Worm (Caenorhabditis elegans) whole organism, L3 larva: ENCODE data around the gene W01B6.6.

Source experiments
- aly-2 ChIP-seq: fragments of 150-350 bp; optimal IDR thresholded peaks from 2 replicates; lab custom pipeline; 2014; ENCODE audit warnings: missing biosample characterization, missing genetic modification characterization
- ama-1 ChIP-seq: fragments of 150-350 bp; optimal IDR thresholded peaks from 2 replicates; lab custom pipeline; 2018
- ceh-28 ChIP-seq: fragments of 150-350 bp; optimal IDR thresholded peaks from 2 replicates; lab custom pipeline; 2014; ENCODE audit warnings: missing biosample characterization, missing genetic modification reagents, missing genetic modification characterization
- ceh-9 ChIP-seq: sonication (generic microtip); optimal IDR thresholded peaks from 2 replicates; lab custom pipeline; 2018; ENCODE audit warnings: missing biosample characterization, missing genetic modification characterization
- daf-12 ChIP-seq: fragments of 150-350 bp; optimal IDR thresholded peaks from 2 replicates; lab custom pipeline; 2014; ENCODE audit warnings: missing biosample characterization, missing genetic modification reagents, missing genetic modification characterization
- egl-27 ChIP-seq: sonication (generic microtip); optimal IDR thresholded peaks from 4 replicates; lab custom pipeline; 2017; ENCODE audit warnings: missing biosample characterization, missing genetic modification reagents, missing genetic modification characterization
- egl-5 ChIP-seq: fragments of 150-350 bp; optimal IDR thresholded peaks from 2 replicates; lab custom pipeline; 2017; ENCODE audit warnings: missing biosample characterization, missing genetic modification reagents, missing genetic modification characterization, inconsistent platforms
- elt-1 ChIP-seq: fragments of 150-350 bp; optimal IDR thresholded peaks from 2 replicates; lab custom pipeline; 2014; ENCODE audit warnings: missing biosample characterization, missing genetic modification characterization
- elt-2 ChIP-seq: sonication (generic microtip); optimal IDR thresholded peaks from 2 replicates; lab custom pipeline; 2016; ENCODE audit warnings: missing genetic modification reagents, mild to moderate bottlenecking, missing genetic modification characterization, missing compliant biosample characterization
- elt-3 ChIP-seq, 3 experiments: fragments of 150-350 bp in 1 of 3; sonication (generic microtip) in 2 of 3; optimal IDR thresholded peaks; 2 replicates in 2 of 3; 4 replicates in 1 of 3; lab custom pipeline; 2014 to 2017; ENCODE audit warnings: missing biosample characterization in 3 of 3, missing genetic modification characterization in 3 of 3
- eor-1 ChIP-seq, 2 experiments: fragments of 150-350 bp; optimal IDR thresholded peaks; 2 replicates each; lab custom pipeline; 2014 to 2018; ENCODE audit warnings: missing biosample characterization in 2 of 2, missing genetic modification characterization in 2 of 2
- fkh-10 ChIP-seq: sonication (generic microtip); optimal IDR thresholded peaks from 2 replicates; lab custom pipeline; 2017; ENCODE audit warnings: missing biosample characterization, missing genetic modification reagents, missing genetic modification characterization
- fos-1 ChIP-seq: fragments of 150-350 bp; optimal IDR thresholded peaks from 2 replicates; lab custom pipeline; 2014; ENCODE audit warnings: missing biosample characterization, missing genetic modification characterization
- hmg-11 ChIP-seq: sonication (generic microtip); optimal IDR thresholded peaks from 2 replicates; lab custom pipeline; 2016; ENCODE audit warnings: missing genetic modification characterization, missing compliant biosample characterization
- jun-1 ChIP-seq: fragments of 150-350 bp; optimal IDR thresholded peaks from 2 replicates; lab custom pipeline; 2014; ENCODE audit warnings: missing biosample characterization, missing genetic modification reagents, missing genetic modification characterization
- lin-39 ChIP-seq: fragments of 150-350 bp; optimal IDR thresholded peaks from 2 replicates; lab custom pipeline; 2018; ENCODE audit warnings: missing biosample characterization, missing genetic modification reagents, missing genetic modification characterization
- lsy-12 ChIP-seq: sonication (generic microtip); optimal IDR thresholded peaks from 2 replicates; lab custom pipeline; 2016; ENCODE audit warnings: mild to moderate bottlenecking, missing genetic modification characterization, missing compliant biosample characterization
- mdl-1 ChIP-seq: fragments of 150-350 bp; optimal IDR thresholded peaks from 2 replicates; lab custom pipeline; 2014; ENCODE audit warnings: missing biosample characterization, missing genetic modification characterization
- mml-1 ChIP-seq: fragments of 150-350 bp; sonication (generic microtip); optimal IDR thresholded peaks from 3 replicates; lab custom pipeline; 2014; ENCODE audit warnings: missing biosample characterization, missing genetic modification characterization
- nfya-1 ChIP-seq: sonication (generic microtip); optimal IDR thresholded peaks from 2 replicates; lab custom pipeline; 2017; ENCODE audit warnings: missing genetic modification characterization, mild to moderate bottlenecking, missing compliant biosample characterization, antibody characterized with exemption, moderate library complexity; ENCODE audit not compliant: insufficient read depth
- nhr-11 ChIP-seq: fragments of 150-350 bp; optimal IDR thresholded peaks from 2 replicates; lab custom pipeline; 2014; ENCODE audit warnings: missing biosample characterization, missing genetic modification characterization
- nhr-12 ChIP-seq: fragments of 150-350 bp; optimal IDR thresholded peaks from 2 replicates; lab custom pipeline; 2014; ENCODE audit warnings: missing biosample characterization, missing genetic modification characterization
- nhr-23 ChIP-seq: fragments of 150-350 bp; optimal IDR thresholded peaks from 2 replicates; lab custom pipeline; 2014; ENCODE audit warnings: missing biosample characterization, missing genetic modification reagents, missing genetic modification characterization
- nhr-237 ChIP-seq: fragments of 150-350 bp; optimal IDR thresholded peaks from 2 replicates; lab custom pipeline; 2014; ENCODE audit warnings: missing biosample characterization, missing genetic modification characterization
- nhr-25 ChIP-seq: sonication (generic microtip); optimal IDR thresholded peaks from 2 replicates; lab custom pipeline; 2017; ENCODE audit warnings: missing biosample characterization, missing genetic modification characterization
- nhr-28 ChIP-seq: fragments of 150-350 bp; optimal IDR thresholded peaks from 2 replicates; lab custom pipeline; 2014; ENCODE audit warnings: missing biosample characterization, missing genetic modification characterization
- nhr-67 ChIP-seq: fragments of 150-350 bp; optimal IDR thresholded peaks from 2 replicates; lab custom pipeline; 2014; ENCODE audit warnings: missing biosample characterization, missing genetic modification characterization
- nhr-76 ChIP-seq: fragments of 150-350 bp; sonication (generic microtip); optimal IDR thresholded peaks from 5 replicates; lab custom pipeline; 2014; ENCODE audit warnings: missing biosample characterization, missing genetic modification characterization
- nhr-77 ChIP-seq: fragments of 150-350 bp; optimal IDR thresholded peaks from 2 replicates; lab custom pipeline; 2014; ENCODE audit warnings: missing biosample characterization, missing genetic modification characterization
- pha-4 ChIP-seq: fragments of 150-350 bp; optimal IDR thresholded peaks from 2 replicates; lab custom pipeline; 2014; ENCODE audit warnings: missing biosample characterization, missing genetic modification reagents, missing genetic modification characterization
- pqm-1 ChIP-seq: fragments of 150-350 bp; optimal IDR thresholded peaks from 2 replicates; lab custom pipeline; 2017; ENCODE audit warnings: missing biosample characterization, missing genetic modification characterization, inconsistent platforms
- sea-2 ChIP-seq: fragments of 150-350 bp; sonication (generic microtip); optimal IDR thresholded peaks from 4 replicates; lab custom pipeline; 2014; ENCODE audit warnings: missing biosample characterization, missing genetic modification reagents, missing genetic modification characterization
- skn-1 ChIP-seq: fragments of 150-350 bp; optimal IDR thresholded peaks from 2 replicates; lab custom pipeline; 2014; ENCODE audit warnings: missing biosample characterization, missing genetic modification characterization
- snpc-4 ChIP-seq: fragments of 150-350 bp; optimal IDR thresholded peaks from 2 replicates; lab custom pipeline; 2014; ENCODE audit warnings: missing biosample characterization, missing genetic modification characterization
- tbx-2 ChIP-seq: sonication (generic microtip); optimal IDR thresholded peaks from 2 replicates; lab custom pipeline; 2016; ENCODE audit warnings: mild to moderate bottlenecking, missing genetic modification characterization, missing compliant biosample characterization
- unc-39 ChIP-seq: sonication (generic microtip); optimal IDR thresholded peaks from 4 replicates; lab custom pipeline; 2017; ENCODE audit warnings: missing biosample characterization, missing genetic modification characterization
- unc-62 ChIP-seq: fragments of 150-350 bp; sonication (generic microtip); optimal IDR thresholded peaks from 4 replicates; lab custom pipeline; 2014; ENCODE audit warnings: missing biosample characterization, missing genetic modification reagents, missing genetic modification characterization
- zag-1 ChIP-seq: fragments of 150-350 bp; optimal IDR thresholded peaks from 2 replicates; lab custom pipeline; 2014; ENCODE audit warnings: missing biosample characterization, missing genetic modification characterization
- ztf-11 ChIP-seq: fragments of 150-350 bp; optimal IDR thresholded peaks from 2 replicates; lab custom pipeline; 2014; ENCODE audit warnings: missing biosample characterization, missing genetic modification characterization
- ztf-4 ChIP-seq: fragments of 150-350 bp; optimal IDR thresholded peaks from 2 replicates; lab custom pipeline; 2014; ENCODE audit warnings: missing biosample characterization, missing genetic modification characterization

W01B6.6 gene

DNA sequence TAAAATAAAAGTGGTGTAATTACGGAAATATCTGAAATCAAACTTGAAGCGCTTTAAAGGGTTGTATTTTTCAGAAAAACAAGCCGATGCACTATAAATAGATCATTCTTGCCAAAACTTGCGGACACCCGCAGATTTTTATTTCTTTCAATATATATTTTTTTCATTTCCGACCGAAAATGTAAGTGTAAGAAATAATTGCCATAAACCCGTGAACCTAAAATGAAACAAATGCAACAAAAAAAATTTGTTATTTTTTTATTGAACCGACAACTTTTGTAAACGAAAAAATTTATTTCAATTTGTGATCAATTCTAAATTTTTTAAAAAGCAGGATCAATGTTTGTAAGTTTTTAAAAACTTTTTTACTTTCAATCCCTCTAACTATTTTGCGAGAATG lies at the start of gene W01B6.6:
Gene W01B6.6 (plus strand): TSS at position 301 of the 400 bp plus-strand sequence.
- TF ChIP-seq egl-27 (tag; lab: Kevin White, UChicago) = no peak
- TF ChIP-seq elt-1 (tag; lab: Kevin White, UChicago) = no peak
- no peak for TF ChIP-seq sea-2
- no peak for TF ChIP-seq fkh-10
- TF ChIP-seq mdl-1 (tag; lab: Kevin White, UChicago) = no peak
- TF ChIP-seq nhr-23 (tag; lab: Kevin White, UChicago) = no peak

DNA sequence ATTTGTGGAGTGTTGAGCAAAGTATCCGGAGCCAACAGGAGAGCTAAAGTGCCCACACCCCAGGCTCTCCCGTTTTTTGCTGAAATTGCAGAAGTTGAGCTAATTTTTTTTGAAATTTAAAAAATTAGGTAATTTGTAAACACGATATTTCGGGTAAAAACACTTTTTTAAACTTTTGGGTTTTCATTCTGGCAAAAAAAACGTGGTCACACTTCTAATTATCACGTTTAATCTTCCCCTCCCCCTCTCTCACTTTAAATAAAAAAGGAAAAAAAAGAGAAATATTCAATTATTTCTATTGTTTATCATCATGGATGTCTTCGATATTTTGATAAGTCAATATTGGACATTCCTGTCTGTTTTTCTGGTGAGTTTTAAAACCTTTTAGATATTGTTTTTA lies 47.9 kb upstream of the W01B6.6 start, which contains the start of gene F44D12.6:
Gene F44D12.6 (plus strand): TSS at position 301 of the 400 bp plus-strand sequence.
- TF ChIP-seq zag-1 (tag; lab: Kevin White, UChicago) (no peak), ceh-9 (tag; lab: Kevin White, UChicago) (no peak), elt-2 (tag; lab: Kevin White, UChicago) (no peak), daf-12 (tag; lab: Kevin White, UChicago) (no peak), skn-1 (tag; lab: Kevin White, UChicago) (no peak), pqm-1 (tag; lab: Kevin White, UChicago) (no peak), jun-1 (tag; lab: Kevin White, UChicago) (no peak), nhr-11 (no peak), nhr-77 (no peak), tbx-2 (tag; lab: Kevin White, UChicago) (no peak), nhr-25 (tag; lab: Kevin White, UChicago) (no peak), lin-39 (no peak)

DNA sequence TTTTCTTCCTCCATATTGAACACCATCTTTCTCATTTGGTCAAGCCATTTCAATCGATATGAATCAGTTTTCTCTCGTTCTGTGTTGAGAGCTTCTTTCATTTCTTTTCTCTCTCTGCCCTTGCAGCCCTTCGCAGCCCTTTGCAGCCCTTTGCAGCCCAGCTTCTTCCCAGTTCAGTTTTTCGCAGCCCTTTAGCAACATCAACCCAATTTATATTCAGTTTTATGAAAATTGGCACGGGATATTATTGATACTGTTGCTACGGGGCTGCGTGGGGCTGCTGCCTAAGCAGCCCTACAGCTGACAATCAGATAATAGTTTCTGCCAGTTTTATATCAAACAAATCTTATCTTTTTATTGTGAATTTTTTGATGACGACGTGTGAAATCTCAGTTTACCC lies 44.0 kb upstream of the W01B6.6 start, which contains the start of gene F44D12.10:
Gene F44D12.10 (minus strand): TSS at position 101 of the 400 bp plus-strand sequence.
- TF ChIP-seq hmg-11 (tag; lab: Kevin White, UChicago) = no peak
- TF ChIP-seq ceh-9 (tag; lab: Kevin White, UChicago) = no peak
- TF ChIP-seq unc-39 (tag; lab: Kevin White, UChicago) = no peak
- no peak for TF ChIP-seq aly-2 (tag; lab: Kevin White, UChicago)
- no peak for TF ChIP-seq sea-2
- no peak for TF ChIP-seq nhr-28 (tag; lab: Kevin White, UChicago)
- TF ChIP-seq elt-2 (tag; lab: Kevin White, UChicago) = no peak
- no peak for TF ChIP-seq egl-5
- no peak for TF ChIP-seq nhr-67 (tag; lab: Kevin White, UChicago)
- no peak for TF ChIP-seq elt-1 (tag; lab: Kevin White, UChicago)
- TF ChIP-seq skn-1 (tag; lab: Kevin White, UChicago) = no peak
- TF ChIP-seq mml-1 (tag; lab: Kevin White, UChicago) = no peak
- TF ChIP-seq tbx-2 (tag; lab: Kevin White, UChicago) = no peak
- TF ChIP-seq nhr-237 (tag; lab: Kevin White, UChicago) = no peak
- no peak for TF ChIP-seq ama-1 (lab: Kevin White, UChicago)
- no peak for TF ChIP-seq lin-39
- TF ChIP-seq nfya-1 (tag; lab: Kevin White, UChicago) = no peak
- TF ChIP-seq fos-1 (tag; lab: Kevin White, UChicago) = no peak
- TF ChIP-seq lsy-12 (tag; lab: Kevin White, UChicago) = no peak

DNA sequence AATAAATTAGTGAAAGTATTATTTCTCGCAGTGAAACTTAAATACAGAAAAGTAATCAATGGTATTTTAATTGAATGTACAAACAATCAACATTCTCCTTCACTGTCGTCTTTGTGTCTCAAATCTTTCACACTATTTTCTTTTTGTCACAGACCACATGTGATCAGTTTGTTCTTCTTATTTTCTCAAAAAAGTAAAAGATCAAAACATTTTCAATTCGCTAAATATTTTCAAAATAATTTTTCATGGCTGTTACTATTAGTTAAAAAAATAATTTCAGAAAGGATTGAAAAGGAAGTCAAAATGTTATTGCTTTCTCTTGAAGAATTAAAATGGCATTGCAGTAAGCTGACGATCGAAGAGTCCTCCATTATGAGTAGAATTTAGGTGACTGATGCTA lies 40.1 kb upstream of the W01B6.6 start, which contains the start of gene dhs-31:
Gene dhs-31 (minus strand): TSS at position 101 of the 400 bp plus-strand sequence.
- TF ChIP-seq skn-1 (tag; lab: Kevin White, UChicago) = no peak
- no peak for TF ChIP-seq elt-3 (tag; optimal IDR thresholded peaks at IDR 0.05; lab: Kevin White, UChicago)
- TF ChIP-seq ztf-4 (tag; lab: Kevin White, UChicago) = no peak
- TF ChIP-seq sea-2 = no peak
- TF ChIP-seq snpc-4 (tag; lab: Kevin White, UChicago) = no peak
- TF ChIP-seq nhr-76 (tag; lab: Kevin White, UChicago) = no peak
- no peak for TF ChIP-seq nhr-28 (tag; lab: Kevin White, UChicago)
- TF ChIP-seq unc-62 (GFP tag; lab: Kevin White, UChicago) = no peak
- no peak for TF ChIP-seq pha-4 (tag; lab: Kevin White, UChicago)
- no peak for TF ChIP-seq elt-1 (tag; lab: Kevin White, UChicago)
- no peak for TF ChIP-seq nhr-67 (tag; lab: Kevin White, UChicago)
- TF ChIP-seq ceh-9 (tag; lab: Kevin White, UChicago) = no peak
- no peak for TF ChIP-seq ceh-28 (tag; lab: Kevin White, UChicago)
- TF ChIP-seq egl-27 (tag; lab: Kevin White, UChicago) = no peak
- TF ChIP-seq ztf-11 (tag; lab: Kevin White, UChicago) = no peak
- TF ChIP-seq unc-39 (tag; lab: Kevin White, UChicago) = no peak
- no peak for TF ChIP-seq mml-1 (tag; lab: Kevin White, UChicago)
- no peak for TF ChIP-seq nhr-12 (tag; lab: Kevin White, UChicago)
- no peak for TF ChIP-seq eor-1 (tag; optimal IDR thresholded peaks at IDR 0.05; lab: Kevin White, UChicago)
- no peak for TF ChIP-seq nhr-11
